Worm (Caenorhabditis elegans) whole organism, L2 larva: ENCODE data around the gene dmsr-3.

ENCODE experiments used
- R02D3.7 ChIP-seq: fragments of 150-350 bp; optimal IDR thresholded peaks from 2 replicates; lab custom pipeline; 2014; ENCODE audit warnings: missing biosample characterization, missing genetic modification characterization
- Y55F3AM.14 ChIP-seq: fragments of 200-800 bp; sonication (Bioruptor generic); optimal IDR thresholded peaks from 2 replicates; lab custom pipeline; 2018; ENCODE audit warnings: mild to moderate bottlenecking, missing genetic modification characterization, missing compliant biosample characterization
- ZK546.5 ChIP-seq: sonication (generic microtip); optimal IDR thresholded peaks from 2 replicates; lab custom pipeline; 2017; ENCODE audit warnings: missing biosample characterization, missing genetic modification characterization
- alr-1 ChIP-seq: fragments of 150-350 bp; optimal IDR thresholded peaks from 2 replicates; lab custom pipeline; 2014; ENCODE audit warnings: missing biosample characterization, missing genetic modification characterization
- ama-1 ChIP-seq: fragments of 150-350 bp; optimal IDR thresholded peaks from 2 replicates; lab custom pipeline; 2018; ENCODE audit warnings: inconsistent platforms
- ceh-16 ChIP-seq: fragments of 150-350 bp; optimal IDR thresholded peaks from 2 replicates; lab custom pipeline; 2014; ENCODE audit warnings: missing biosample characterization, missing genetic modification characterization
- ceh-82 ChIP-seq: fragments of 150-350 bp; optimal IDR thresholded peaks from 2 replicates; lab custom pipeline; 2014; ENCODE audit warnings: missing biosample characterization, missing genetic modification characterization
- dmd-4 ChIP-seq: sonication (generic microtip); optimal IDR thresholded peaks from 2 replicates; lab custom pipeline; 2017; ENCODE audit warnings: missing biosample characterization, missing genetic modification characterization
- egl-27 ChIP-seq: sonication (generic microtip); optimal IDR thresholded peaks from 3 replicates; lab custom pipeline; 2017; ENCODE audit warnings: missing biosample characterization, missing genetic modification reagents, missing genetic modification characterization
- elt-1 ChIP-seq: fragments of 150-350 bp; optimal IDR thresholded peaks from 2 replicates; lab custom pipeline; 2014; ENCODE audit warnings: missing biosample characterization, missing genetic modification characterization
- fos-1 ChIP-seq: fragments of 150-350 bp; optimal IDR thresholded peaks from 2 replicates; lab custom pipeline; 2014; ENCODE audit warnings: missing biosample characterization, missing genetic modification characterization
- gmeb-1 ChIP-seq: fragments of 150-350 bp; optimal IDR thresholded peaks from 2 replicates; lab custom pipeline; 2014; ENCODE audit warnings: missing biosample characterization, missing genetic modification characterization
- lin-13 ChIP-seq: fragments of 150-350 bp; optimal IDR thresholded peaks from 2 replicates; lab custom pipeline; 2014; ENCODE audit warnings: missing biosample characterization, missing genetic modification reagents, missing genetic modification characterization
- lin-39 ChIP-seq: fragments of 150-350 bp; optimal IDR thresholded peaks from 2 replicates; lab custom pipeline; 2014; ENCODE audit warnings: missing biosample characterization, missing genetic modification reagents, missing genetic modification characterization
- mab-5 ChIP-seq: fragments of 150-350 bp; optimal IDR thresholded peaks from 2 replicates; lab custom pipeline; 2014; ENCODE audit warnings: missing biosample characterization, missing genetic modification characterization
- mbf-1 ChIP-seq: sonication (generic microtip); optimal IDR thresholded peaks from 2 replicates; lab custom pipeline; 2017; ENCODE audit warnings: missing biosample characterization, missing genetic modification characterization
- mdl-1 ChIP-seq, 2 experiments: fragments of 150-350 bp in 1 of 2; sonication (generic microtip) in 1 of 2; optimal IDR thresholded peaks; 2 replicates each; lab custom pipeline; 2017; ENCODE audit warnings: missing biosample characterization in 2 of 2, missing genetic modification characterization in 2 of 2
- nhr-11 ChIP-seq: fragments of 150-350 bp; optimal IDR thresholded peaks from 2 replicates; lab custom pipeline; 2014; ENCODE audit warnings: missing biosample characterization, missing genetic modification characterization
- nhr-12 ChIP-seq: fragments of 150-350 bp; optimal IDR thresholded peaks from 2 replicates; lab custom pipeline; 2014; ENCODE audit warnings: missing biosample characterization, missing genetic modification characterization
- nhr-23 ChIP-seq: fragments of 150-350 bp; optimal IDR thresholded peaks from 2 replicates; lab custom pipeline; 2014; ENCODE audit warnings: missing biosample characterization, missing genetic modification reagents, missing genetic modification characterization
- nhr-25 ChIP-seq: fragments of 150-350 bp; sonication (generic microtip); optimal IDR thresholded peaks from 3 replicates; lab custom pipeline; 2014; ENCODE audit warnings: missing biosample characterization, missing genetic modification characterization
- nhr-6 ChIP-seq: fragments of 150-350 bp; optimal IDR thresholded peaks from 2 replicates; lab custom pipeline; 2014; ENCODE audit warnings: missing biosample characterization, missing genetic modification characterization
- nhr-77 ChIP-seq: fragments of 150-350 bp; optimal IDR thresholded peaks from 2 replicates; lab custom pipeline; 2014; ENCODE audit warnings: missing biosample characterization, missing genetic modification characterization
- peb-1 ChIP-seq: fragments of 150-350 bp; optimal IDR thresholded peaks from 2 replicates; lab custom pipeline; 2014; ENCODE audit warnings: missing biosample characterization, missing genetic modification characterization
- sem-4 ChIP-seq: fragments of 150-350 bp; optimal IDR thresholded peaks from 2 replicates; lab custom pipeline; 2014; ENCODE audit warnings: missing biosample characterization, missing genetic modification reagents, missing genetic modification characterization
- skn-1 ChIP-seq: sonication (generic microtip); optimal IDR thresholded peaks from 2 replicates; lab custom pipeline; 2017; ENCODE audit warnings: missing biosample characterization, missing genetic modification characterization
- sma-3 ChIP-seq: sonication (generic microtip); optimal IDR thresholded peaks from 2 replicates; lab custom pipeline; 2016; ENCODE audit warnings: missing genetic modification reagents, missing genetic modification characterization, missing compliant biosample characterization
- unc-39 ChIP-seq: fragments of 150-350 bp; optimal IDR thresholded peaks from 2 replicates; lab custom pipeline; 2014; ENCODE audit warnings: missing biosample characterization, missing genetic modification characterization
- unc-62 ChIP-seq: fragments of 150-350 bp; optimal IDR thresholded peaks from 2 replicates; lab custom pipeline; 2014; ENCODE audit warnings: missing biosample characterization, missing genetic modification reagents, missing genetic modification characterization
- zag-1 ChIP-seq: fragments of 150-350 bp; optimal IDR thresholded peaks from 2 replicates; lab custom pipeline; 2014; ENCODE audit warnings: missing biosample characterization, missing genetic modification characterization
- ztf-1 ChIP-seq: fragments of 200-800 bp; sonication (Bioruptor generic); conservative IDR thresholded peaks from 2 replicates; pipeline ENCODE4 v1.3.6; 2022; ENCODE audit warnings: missing genetic modification characterization, missing compliant biosample characterization
- ztf-11 ChIP-seq: sonication (generic microtip); optimal IDR thresholded peaks from 2 replicates; lab custom pipeline; 2017; ENCODE audit warnings: missing biosample characterization, missing genetic modification characterization
- ztf-4 ChIP-seq: fragments of 150-350 bp; optimal IDR thresholded peaks from 2 replicates; lab custom pipeline; 2014; ENCODE audit warnings: missing biosample characterization, missing genetic modification characterization

The dmsr-3 gene

DNA sequence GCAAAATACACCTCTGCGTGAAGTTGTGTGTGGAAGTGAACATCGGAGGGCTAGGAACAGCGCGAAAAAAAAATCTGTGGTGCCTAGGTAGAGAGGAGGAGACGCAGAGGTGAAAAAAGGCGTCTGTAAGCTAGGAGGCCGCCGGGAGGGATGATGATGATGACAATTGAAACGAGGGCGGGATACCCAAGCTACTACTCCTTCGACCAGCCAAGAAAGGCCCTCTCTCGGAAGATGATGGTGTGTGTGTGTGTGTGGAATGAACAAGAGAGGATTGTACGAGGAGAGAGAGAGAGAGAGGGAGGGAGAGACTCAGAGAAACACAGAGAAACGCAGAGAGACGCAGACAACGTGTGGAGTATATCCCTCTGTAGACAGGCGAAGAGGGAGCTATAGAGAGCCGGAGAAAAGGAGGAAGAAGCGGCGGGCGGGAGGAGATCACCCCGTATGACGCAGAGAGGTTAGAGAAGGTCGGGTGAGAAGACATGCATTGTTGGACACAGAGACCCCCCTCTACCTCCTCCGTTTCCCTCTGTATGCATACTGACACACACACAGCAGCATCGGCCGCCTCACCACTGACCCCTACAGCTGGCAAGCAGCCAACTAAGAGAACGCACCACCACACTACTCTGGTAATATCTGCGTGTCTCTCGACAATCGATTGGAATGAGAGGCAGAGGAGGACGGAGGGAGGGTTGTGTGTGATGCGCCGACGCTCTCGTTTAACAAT is 20.9 kb downstream of the dmsr-3 start (continued):
- TF ChIP-seq ZK546.5 (tag; lab: Kevin White, UChicago) = no peak
- peak; percentile 83 for TF ChIP-seq sem-4 (tag; lab: Kevin White, UChicago)
- no peak for TF ChIP-seq alr-1 (tag; lab: Kevin White, UChicago)
- peak; percentile 88 for TF ChIP-seq fos-1 (tag; lab: Kevin White, UChicago)
- no peak for TF ChIP-seq unc-62
- no peak for TF ChIP-seq nhr-11 (tag; lab: Kevin White, UChicago)
- TF ChIP-seq mdl-1 (tag; optimal IDR thresholded peaks at IDR 0.05; lab: Kevin White, UChicago) = peak; percentile 61 to 70
- peak; percentile 76 for TF ChIP-seq ceh-82 (tag; lab: Kevin White, UChicago)
- TF ChIP-seq nhr-12 (tag; lab: Kevin White, UChicago) = no peak
- no peak for TF ChIP-seq dmd-4 (tag; lab: Kevin White, UChicago)
- peak; percentile 38 for TF ChIP-seq ztf-11 (tag; lab: Kevin White, UChicago)
- no peak for TF ChIP-seq skn-1 (tag; lab: Kevin White, UChicago)
- no peak for TF ChIP-seq nhr-23 (tag; lab: Kevin White, UChicago)
- peak; percentile 86 for TF ChIP-seq lin-13 (GFP tag; lab: Kevin White, UChicago)

DNA sequence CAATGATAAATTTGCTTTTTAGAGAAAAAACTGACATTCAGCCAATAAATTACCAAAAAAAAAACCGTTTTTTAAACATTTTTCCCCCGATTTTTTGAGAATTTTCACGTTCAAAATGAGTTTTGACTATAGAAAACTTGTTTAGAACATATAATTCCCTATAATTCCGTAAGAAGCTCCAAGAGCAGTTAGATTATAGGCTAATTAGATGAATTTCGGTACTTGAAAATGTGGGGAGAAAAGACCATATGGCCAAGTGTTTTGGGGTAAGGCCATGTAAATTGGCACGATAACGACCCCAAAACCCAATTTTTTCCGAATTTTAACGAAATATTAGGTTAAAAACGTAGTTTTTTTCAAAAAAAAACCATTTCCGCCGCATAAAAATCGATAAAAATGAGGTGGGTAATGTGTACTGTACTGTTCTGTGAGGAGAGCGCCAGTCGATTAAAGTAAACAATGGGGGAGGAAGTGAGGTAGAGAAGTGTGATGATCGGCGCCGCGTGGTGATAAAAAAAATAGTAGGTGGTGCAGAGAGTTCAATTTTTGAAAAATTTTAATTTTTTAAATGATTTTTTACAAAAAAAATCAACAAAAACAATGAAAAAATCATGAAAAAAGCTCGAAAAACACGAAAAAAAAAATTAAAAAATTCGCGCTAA is 22.8 kb downstream of the dmsr-3 start:
- TF ChIP-seq fos-1 (tag; lab: Kevin White, UChicago) = peak; percentile 62
- TF ChIP-seq unc-39 (tag; lab: Kevin White, UChicago) = no peak

DNA sequence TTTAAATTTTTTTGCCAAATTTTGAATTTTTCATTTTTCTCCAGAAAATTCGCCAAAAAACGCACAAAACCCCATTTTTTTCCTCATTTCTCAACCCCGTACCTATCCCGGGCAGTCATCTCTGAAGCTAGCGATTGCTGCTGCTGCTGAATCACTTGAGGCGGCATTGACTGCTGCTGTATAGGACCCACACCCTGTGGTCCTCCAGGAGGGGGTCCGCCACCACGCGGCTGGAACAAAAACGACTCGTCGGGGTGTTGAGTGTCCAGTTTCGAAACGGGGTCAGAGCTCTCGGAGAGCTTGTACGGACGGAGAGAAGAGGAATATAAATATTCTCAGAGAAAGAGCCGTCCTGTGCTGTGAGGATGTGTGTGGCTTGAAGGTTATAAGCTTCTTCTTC is 25.6 kb downstream of the dmsr-3 start, which contains the start of gene sam-10:
Gene sam-10 (minus strand): TSS at position 167 of the 400 bp plus-strand sequence.
- no peak for TF ChIP-seq nhr-6 (tag; lab: Kevin White, UChicago)
- TF ChIP-seq dmd-4 (tag; lab: Kevin White, UChicago) = no peak
- no peak for TF ChIP-seq nhr-77
- no peak for TF ChIP-seq unc-39 (tag; lab: Kevin White, UChicago)
- TF ChIP-seq nhr-11 (tag; lab: Kevin White, UChicago) = no peak
- no peak for TF ChIP-seq egl-27 (tag; lab: Kevin White, UChicago)
- TF ChIP-seq unc-62 = no peak
- TF ChIP-seq, all 48 proteins: peak for 0

DNA sequence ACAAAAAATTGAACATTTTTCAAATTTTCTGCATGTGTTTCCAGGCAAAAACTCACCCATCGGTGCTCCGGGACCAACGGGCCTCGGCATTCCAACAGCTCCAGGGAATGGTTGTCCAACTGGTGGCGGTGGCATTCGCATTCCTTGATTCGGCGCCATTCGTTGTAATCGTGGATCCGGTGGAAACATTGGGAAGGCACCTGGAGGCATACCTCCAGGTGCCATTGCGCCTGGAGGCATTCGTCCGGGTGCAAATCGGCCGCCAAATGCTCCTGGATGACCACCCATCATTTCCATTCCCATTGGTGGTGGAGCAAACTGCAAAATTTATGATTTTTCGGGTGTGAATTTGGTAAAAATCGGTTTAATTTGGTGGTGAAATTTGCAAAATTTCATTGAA is 29.5 kb downstream of the dmsr-3 start:
- TF ChIP-seq gmeb-1 (tag; lab: Kevin White, UChicago) = no peak
- no peak for TF ChIP-seq mdl-1 (tag; optimal IDR thresholded peaks at IDR 0.05; lab: Kevin White, UChicago)
- TF ChIP-seq nhr-23 (tag; lab: Kevin White, UChicago) = no peak
- TF ChIP-seq R02D3.7 = no peak
- TF ChIP-seq zag-1 = no peak
- no peak for TF ChIP-seq ceh-82 (tag; lab: Kevin White, UChicago)
- TF ChIP-seq peb-1 (tag; lab: Kevin White, UChicago) = no peak
- no peak for TF ChIP-seq Y55F3AM.14 (GFP tag; lab: Kevin White, UChicago)
- TF ChIP-seq ama-1 = no peak
- no peak for TF ChIP-seq skn-1 (tag; lab: Kevin White, UChicago)
- TF ChIP-seq ZK546.5 (tag; lab: Kevin White, UChicago) = no peak

DNA sequence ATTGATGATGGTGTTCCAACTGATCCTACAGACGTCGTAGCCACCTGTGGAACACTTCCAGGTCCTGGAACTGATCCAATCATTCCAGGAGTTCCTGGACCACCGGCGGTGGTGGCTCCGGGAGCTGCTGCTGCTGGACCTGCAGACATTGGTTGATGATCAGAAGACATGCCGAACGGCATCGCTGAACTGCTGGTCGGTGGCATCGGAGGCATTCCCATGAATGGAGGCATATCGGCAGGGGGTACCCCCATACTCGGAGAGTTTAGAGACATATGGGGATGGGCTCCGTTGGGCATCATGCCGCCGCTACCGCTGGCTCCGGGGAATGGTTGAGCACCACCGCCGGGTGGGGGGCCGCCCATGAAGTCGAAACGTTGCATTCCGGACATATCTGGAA is 30.7 kb downstream of the dmsr-3 start:
- TF ChIP-seq ama-1 (no peak), nhr-23 (tag; lab: Kevin White, UChicago) (no peak), ceh-16 (tag; lab: Kevin White, UChicago) (no peak), sma-3 (GFP tag; lab: Kevin White, UChicago) (no peak), nhr-25 (no peak), lin-39 (tag; lab: Kevin White, UChicago) (no peak), egl-27 (tag; lab: Kevin White, UChicago) (no peak), zag-1 (no peak), elt-1 (no peak), mab-5 (tag; lab: Kevin White, UChicago) (no peak), mdl-1 (tag; optimal IDR thresholded peaks at IDR 0.05; lab: Kevin White, UChicago) (no peak), mbf-1 (tag; lab: Kevin White, UChicago) (no peak), ceh-82 (tag; lab: Kevin White, UChicago) (no peak), ztf-4 (no peak), ztf-1 (GFP tag; lab: Robert Waterston, UW) (no peak), nhr-11 (tag; lab: Kevin White, UChicago) (no peak), R02D3.7 (no peak)
